Worm (Caenorhabditis elegans) whole organism, early embryonic: ENCODE measurements around the gene F59B8.1.

Experiments
- B0310.2 ChIP-seq: sonication (generic microtip); optimal IDR thresholded peaks from 2 replicates; lab custom pipeline; 2016; ENCODE audit warnings: mild to moderate bottlenecking, missing genetic modification characterization, missing compliant biosample characterization
- F13C5.2 ChIP-seq: sonication (generic microtip); optimal IDR thresholded peaks from 2 replicates; lab custom pipeline; 2017; ENCODE audit warnings: mild to moderate bottlenecking, missing genetic modification characterization, inconsistent platforms, missing compliant biosample characterization
- aly-1 ChIP-seq: sonication (generic microtip); optimal IDR thresholded peaks from 2 replicates; lab custom pipeline; 2016; ENCODE audit warnings: missing genetic modification characterization, missing compliant biosample characterization
- ama-1 ChIP-seq: fragments of 150-350 bp; optimal IDR thresholded peaks from 2 replicates; lab custom pipeline; 2014
- ceh-13 ChIP-seq: fragments of 200-800 bp; sonication (Bioruptor generic); optimal IDR thresholded peaks from 2 replicates; lab custom pipeline; 2018; ENCODE audit warnings: mild to moderate bottlenecking, missing genetic modification characterization, missing compliant biosample characterization
- ceh-36 ChIP-seq: sonication (generic microtip); optimal IDR thresholded peaks from 2 replicates; lab custom pipeline; 2016; ENCODE audit warnings: missing genetic modification characterization, inconsistent platforms, missing compliant biosample characterization
- ets-7 ChIP-seq: sonication (generic microtip); optimal IDR thresholded peaks from 2 replicates; lab custom pipeline; 2016; ENCODE audit warnings: missing genotype, missing genetic modification characterization, missing compliant biosample characterization
- flt-1 ChIP-seq: fragments of 200-800 bp; sonication (Bioruptor generic); IDR thresholded peaks from 2 replicates; pipeline ENCODE4 v1.3.6; 2022; ENCODE audit warnings: missing genetic modification characterization, missing compliant biosample characterization
- hmbx-1 ChIP-seq: sonication (generic microtip); optimal IDR thresholded peaks from 2 replicates; lab custom pipeline; 2016; ENCODE audit warnings: mild to moderate bottlenecking, missing genetic modification characterization, missing compliant biosample characterization
- hmg-4 ChIP-seq: fragments of 200-800 bp; sonication (Bioruptor generic); optimal IDR thresholded peaks from 2 replicates; lab custom pipeline; 2018; ENCODE audit warnings: mild to moderate bottlenecking, missing genetic modification characterization, missing compliant biosample characterization
- hnd-1 ChIP-seq: sonication (generic microtip); optimal IDR thresholded peaks from 2 replicates; lab custom pipeline; 2016; ENCODE audit warnings: missing genetic modification characterization, missing compliant biosample characterization
- pes-1 ChIP-seq: fragments of 200-800 bp; sonication (Bioruptor generic); IDR thresholded peaks from 2 replicates; pipeline ENCODE4 v1.3.6; 2022; ENCODE audit warnings: missing genetic modification reagents, missing genetic modification characterization, missing compliant biosample characterization
- scrt-1 ChIP-seq: fragments of 200-800 bp; sonication (Bioruptor generic); IDR thresholded peaks from 2 replicates; pipeline ENCODE4 v1.3.6; 2022; ENCODE audit warnings: missing genetic modification characterization, missing compliant biosample characterization
- sea-1 ChIP-seq: fragments of 200-800 bp; sonication (Bioruptor generic); conservative IDR thresholded peaks from 2 replicates; pipeline ENCODE4 v1.3.6; 2022; ENCODE audit warnings: missing genetic modification characterization, missing compliant biosample characterization
- tbx-11 ChIP-seq: fragments of 200-800 bp; sonication (Bioruptor generic); IDR thresholded peaks from 2 replicates; pipeline ENCODE4 v1.3.6; 2022; ENCODE audit warnings: missing genetic modification characterization, missing compliant biosample characterization
- tbx-37 ChIP-seq: fragments of 200-800 bp; sonication (Bioruptor generic); conservative IDR thresholded peaks from 2 replicates; pipeline ENCODE4 v1.3.6; 2022; ENCODE audit warnings: missing genetic modification reagents, missing genetic modification characterization, missing compliant biosample characterization
- tra-4 ChIP-seq: sonication (generic microtip); optimal IDR thresholded peaks from 2 replicates; lab custom pipeline; 2017; ENCODE audit warnings: missing genetic modification characterization, missing compliant biosample characterization

Gene F59B8.1

DNA sequence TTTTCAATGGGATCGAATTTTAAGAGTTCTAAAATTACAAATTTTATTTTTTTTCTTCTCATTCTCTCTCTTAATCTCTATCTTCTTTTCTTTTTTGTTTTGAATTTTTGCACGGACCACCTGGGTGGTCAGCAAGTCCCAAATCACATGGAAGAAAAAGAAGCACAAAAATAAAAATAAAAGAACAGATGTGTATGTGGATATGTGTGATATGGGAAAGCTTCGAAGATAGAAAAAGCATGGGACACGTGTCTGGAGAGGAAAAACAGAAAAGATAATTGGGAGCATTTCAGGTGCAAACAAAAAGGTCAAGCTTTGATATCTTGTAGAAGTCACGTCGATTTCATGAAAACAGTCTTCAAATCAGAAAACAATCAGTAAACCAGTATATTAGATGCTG, 19.1 kb downstream of the F59B8.1 start, which contains the start of gene hsp-12.6:
hsp-12.6 (minus strand) TSS at position 20 of the 400 bp plus-strand sequence.
- TF ChIP-seq F13C5.2 (no peak), tbx-11 (GFP tag; lab: Robert Waterston, UW) (no peak), tbx-37 (no peak), hmg-4 (no peak), ama-1 (no peak), flt-1 (GFP tag; lab: Robert Waterston, UW) (no peak), ceh-36 (tag; lab: Kevin White, UChicago) (no peak), tra-4 (tag; lab: Kevin White, UChicago) (no peak), sea-1 (no peak), pes-1 (GFP tag; lab: Robert Waterston, UW) (no peak), ceh-13 (GFP tag; lab: Kevin White, UChicago) (no peak), B0310.2 (tag; lab: Kevin White, UChicago) (no peak)

DNA sequence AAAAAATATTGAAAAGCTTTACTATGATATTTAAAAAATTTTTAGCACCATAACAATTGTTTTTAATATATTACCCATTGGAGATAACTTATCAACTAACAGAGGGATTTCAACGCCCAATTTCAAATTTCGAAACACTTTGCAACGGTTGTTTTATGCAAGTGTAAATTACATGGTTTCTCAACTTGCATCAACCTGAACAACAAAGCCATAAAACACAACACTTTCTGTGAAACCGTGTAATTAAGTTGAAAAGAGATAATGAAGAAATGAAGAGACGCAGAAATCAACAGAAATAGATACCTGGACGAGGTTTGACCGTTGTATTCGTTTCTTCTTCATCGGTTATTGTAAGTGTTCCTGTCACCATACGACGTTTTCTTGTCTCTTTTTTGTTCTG, 22.3 kb downstream of the F59B8.1 start, which contains the start of gene cpin-1:
cpin-1 (plus strand) TSS at position 301 of the 400 bp plus-strand sequence.
- no peak for TF ChIP-seq scrt-1 (GFP tag; lab: Robert Waterston, UW)

DNA sequence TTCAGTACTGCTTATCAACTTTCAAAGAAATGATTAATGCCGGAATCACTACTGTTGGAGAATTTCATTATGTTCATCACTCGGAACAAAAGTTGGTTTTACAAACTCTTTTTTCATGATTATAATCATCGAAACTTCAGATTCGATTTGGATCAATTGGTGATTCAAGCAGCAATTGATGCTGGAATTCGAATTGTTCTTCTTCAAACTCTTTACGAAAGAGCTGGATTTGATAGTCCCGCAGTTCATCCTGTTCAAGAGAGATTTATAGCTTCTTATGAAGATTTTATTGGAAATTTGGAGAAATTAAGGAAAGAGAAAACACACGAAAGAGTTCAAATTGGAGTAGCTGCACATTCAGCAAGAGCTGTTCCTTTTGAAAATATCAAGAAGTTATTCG, 23.8 kb downstream of the F59B8.1 start:
- TF ChIP-seq ceh-36 (tag; lab: Kevin White, UChicago) = no peak

DNA sequence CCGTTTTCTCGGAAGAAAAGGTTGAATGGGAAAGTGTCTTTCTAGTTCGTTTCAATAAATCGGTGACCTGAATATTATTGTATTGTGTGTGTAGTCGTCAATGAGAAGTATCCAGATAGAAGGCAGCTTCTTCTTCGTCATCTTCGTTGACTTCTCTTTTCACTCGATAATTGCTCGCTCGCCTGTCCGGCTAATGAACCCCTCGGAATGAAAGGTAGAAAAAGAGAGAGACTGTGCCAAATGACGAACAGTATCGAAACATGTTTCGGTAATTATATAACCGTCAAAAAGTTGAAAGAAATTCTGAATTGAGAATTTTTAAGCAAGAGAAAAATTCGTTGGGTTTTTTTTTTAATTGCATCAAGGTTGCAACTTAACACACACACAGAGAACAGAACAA, 29.3 kb downstream of the F59B8.1 start, which contains the start of gene cutl-17:
cutl-17 (minus strand) TSS at position 101 of the 400 bp plus-strand sequence.
- TF ChIP-seq sea-1 = no peak
- TF ChIP-seq B0310.2 (tag; lab: Kevin White, UChicago) = no peak
- TF ChIP-seq aly-1 (tag; lab: Kevin White, UChicago) = no peak
- no peak for TF ChIP-seq tbx-37
- TF ChIP-seq hmg-4 = no peak
- TF ChIP-seq flt-1 (GFP tag; lab: Robert Waterston, UW) = no peak
- no peak for TF ChIP-seq ama-1
- TF ChIP-seq ets-7 (tag; lab: Kevin White, UChicago) = no peak
- no peak for TF ChIP-seq hnd-1 (tag; lab: Kevin White, UChicago)
- no peak for TF ChIP-seq ceh-13 (GFP tag; lab: Kevin White, UChicago)
- no peak for TF ChIP-seq pes-1 (GFP tag; lab: Robert Waterston, UW)
- TF ChIP-seq hmbx-1 (tag; lab: Kevin White, UChicago) = no peak
- TF ChIP-seq tra-4 (tag; lab: Kevin White, UChicago) = no peak

DNA sequence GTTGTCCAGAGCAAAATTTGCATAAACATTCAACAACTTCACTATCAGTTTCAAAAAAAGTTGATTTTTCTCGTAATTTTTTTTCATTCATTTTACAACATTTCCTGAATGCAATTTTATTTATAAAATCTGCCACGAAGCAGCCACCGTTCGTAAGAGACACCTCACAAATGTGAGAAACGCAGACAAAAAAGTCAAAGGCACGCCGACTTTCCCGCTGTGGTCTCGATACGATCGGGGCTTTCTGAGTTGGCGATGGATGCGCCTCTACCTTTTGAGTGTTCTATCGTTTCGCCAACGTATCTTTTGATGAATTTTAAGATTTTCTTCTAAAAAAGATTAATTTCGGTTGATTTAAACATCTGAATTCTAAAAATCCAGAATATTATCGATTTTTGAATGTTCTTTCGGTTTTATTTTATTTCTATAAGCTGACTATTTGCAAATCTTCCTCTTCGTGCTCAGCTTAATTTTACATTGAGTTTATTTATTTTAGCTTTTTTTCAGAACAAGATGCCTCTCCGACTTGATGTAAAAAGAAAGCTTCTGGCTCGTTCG, 31.2 kb downstream of the F59B8.1 start, which contains the start of gene copb-2:
copb-2 (plus strand) TSS at position 508 of the 558 bp plus-strand sequence.
- TF ChIP-seq flt-1 (GFP tag; lab: Robert Waterston, UW) = no peak
- no peak for TF ChIP-seq ama-1

DNA sequence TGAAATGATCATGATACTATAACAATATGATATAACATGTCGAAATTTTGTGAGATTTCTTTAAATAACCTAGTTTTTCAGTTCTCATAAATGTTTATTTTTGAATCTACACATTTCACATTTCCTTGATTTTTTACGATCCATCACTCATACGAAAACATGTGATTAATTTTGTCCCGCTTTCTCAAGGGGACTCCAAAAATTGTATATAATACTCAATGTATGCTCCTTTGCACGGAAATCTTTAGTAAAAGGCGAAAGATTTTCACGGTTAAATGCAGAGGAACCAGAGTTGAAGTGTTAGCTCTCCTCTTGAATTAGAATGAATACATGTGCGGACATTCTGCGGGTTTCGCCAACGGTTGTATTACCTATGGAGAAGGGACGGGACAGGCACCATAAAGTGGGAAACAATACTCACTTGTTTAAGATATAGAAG, 36.3 kb downstream of the F59B8.1 start:
- TF ChIP-seq ceh-36 (tag; lab: Kevin White, UChicago) (no peak), ama-1 (no peak), scrt-1 (GFP tag; lab: Robert Waterston, UW) (no peak), tbx-11 (GFP tag; lab: Robert Waterston, UW) (no peak), tra-4 (tag; lab: Kevin White, UChicago) (no peak), aly-1 (tag; lab: Kevin White, UChicago) (no peak), sea-1 (no peak), hmbx-1 (tag; lab: Kevin White, UChicago) (no peak), F13C5.2 (no peak), ets-7 (tag; lab: Kevin White, UChicago) (no peak), tbx-37 (no peak), pes-1 (GFP tag; lab: Robert Waterston, UW) (no peak), hmg-4 (no peak), hnd-1 (tag; lab: Kevin White, UChicago) (no peak), B0310.2 (tag; lab: Kevin White, UChicago) (no peak), flt-1 (GFP tag; lab: Robert Waterston, UW) (no peak)

DNA sequence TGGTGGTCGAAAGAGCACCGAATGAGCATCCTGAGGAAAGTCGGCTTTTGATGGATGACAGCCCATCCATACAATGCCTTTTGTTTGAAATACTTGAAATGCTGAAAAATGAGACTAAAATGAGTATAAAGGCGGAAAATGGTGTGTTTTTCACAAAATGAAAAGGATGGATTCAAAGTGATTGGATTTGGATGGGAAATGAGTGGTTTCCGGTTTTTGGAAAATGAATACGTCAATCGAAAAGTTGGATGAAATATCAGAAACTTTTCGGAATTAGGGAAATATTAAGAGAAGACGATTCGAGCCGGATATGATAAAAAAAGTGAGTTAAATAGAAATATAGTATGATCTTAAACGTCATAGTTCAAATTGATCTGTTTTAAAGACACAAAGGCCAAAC, 39.4 kb downstream of the F59B8.1 start, which contains the start of gene F38E11.6:
F38E11.6 (minus strand) TSS at position 101 of the 400 bp plus-strand sequence.
- TF ChIP-seq F13C5.2 = no peak

DNA sequence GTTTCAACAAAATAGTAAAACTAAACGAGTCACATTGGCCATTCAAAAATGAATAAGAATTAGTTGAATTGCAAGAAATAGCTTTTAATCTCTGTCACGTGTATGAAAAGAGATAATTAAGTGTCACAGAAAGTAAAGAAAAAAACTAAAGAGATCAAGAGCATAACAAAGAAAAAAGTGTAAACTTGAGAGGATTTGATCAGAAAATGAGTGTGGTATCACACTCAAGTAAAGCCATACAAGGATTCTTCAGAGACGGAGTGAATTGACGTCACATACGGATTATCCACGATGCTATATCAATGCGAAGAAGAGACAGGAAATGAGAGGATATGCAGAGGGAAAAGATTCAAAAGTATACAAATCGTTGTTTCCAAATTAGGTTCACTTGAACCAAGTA, 41.2 kb downstream of the F59B8.1 start:
- TF ChIP-seq scrt-1 (GFP tag; lab: Robert Waterston, UW) (no peak), flt-1 (GFP tag; lab: Robert Waterston, UW) (no peak), sea-1 (no peak), ceh-13 (GFP tag; lab: Kevin White, UChicago) (no peak), ceh-36 (tag; lab: Kevin White, UChicago) (no peak), tbx-11 (GFP tag; lab: Robert Waterston, UW) (no peak), hnd-1 (tag; lab: Kevin White, UChicago) (no peak), hmg-4 (no peak), ama-1 (no peak), hmbx-1 (tag; lab: Kevin White, UChicago) (no peak), ets-7 (tag; lab: Kevin White, UChicago) (no peak), B0310.2 (tag; lab: Kevin White, UChicago) (no peak), aly-1 (tag; lab: Kevin White, UChicago) (no peak)
